Worm (Caenorhabditis elegans): ENCODE data around the gene Y57A10A.2.

ce11 chrII:12184857-12185256, 37.4 kb downstream of the Y57A10A.2 start, which contains the start of gene Y57A10A.13:
- TF ChIP-seq F33H1.4 (GFP tag; IDR thresholded peaks at IDR 0.05) (no peak), athp-1 (tag; optimal IDR thresholded peaks at IDR 0.05) (no peak), T26A5.8 (tag; optimal IDR thresholded peaks at IDR 0.05) (no peak), lsl-1 (GFP tag; optimal IDR thresholded peaks at IDR 0.05) (no peak), zfh-2 (GFP tag; conservative IDR thresholded peaks at IDR 0.05) (no peak), ama-1 (optimal IDR thresholded peaks at IDR 0.05) (no peak), ama-1 (GFP tag; optimal IDR thresholded peaks at IDR 0.05) (no peak)

All from whole organism, young adult.